Worm (Caenorhabditis elegans): ENCODE data around the gene F55C12.4.

The F55C12.4 gene

DNA sequence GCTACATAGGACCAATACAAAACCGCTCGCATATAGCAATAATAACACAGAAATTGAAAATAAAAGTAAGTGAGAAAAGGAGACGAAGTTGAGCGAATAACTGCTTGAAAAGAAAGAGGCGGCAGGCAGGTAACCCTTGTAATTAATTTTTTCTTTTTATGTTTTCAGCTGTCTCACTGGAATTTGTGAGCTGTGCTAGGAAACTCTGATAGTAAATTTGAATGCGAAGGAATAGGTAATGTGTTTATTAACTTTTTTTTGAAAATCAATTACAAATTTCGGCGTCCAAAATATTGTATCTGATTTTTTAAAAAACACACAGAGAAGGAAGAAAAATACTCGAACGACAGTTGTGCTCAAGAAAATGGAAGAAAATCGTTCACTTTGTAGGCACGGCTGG lies 6.2 kb downstream of the F55C12.4 start, which contains the start of gene H41C03.2:
TSS of gene H41C03.2 (minus strand) at position 101 of the 400 bp plus-strand sequence.
- no peak for TF ChIP-seq hlh-15 (tag; optimal IDR thresholded peaks at IDR 0.05)
- TF ChIP-seq dmd-4 (tag; optimal IDR thresholded peaks at IDR 0.05; ENCODE audit: borderline replicate concordance) = no peak
- no peak for TF ChIP-seq fkh-10 (GFP tag; optimal IDR thresholded peaks at IDR 0.05)
- TF ChIP-seq madf-2 (tag; optimal IDR thresholded peaks at IDR 0.05) = no peak
- no peak for TF ChIP-seq hlh-6 (tag; optimal IDR thresholded peaks at IDR 0.05)
- TF ChIP-seq dve-1 (tag; optimal IDR thresholded peaks at IDR 0.05) = no peak
- TF ChIP-seq ttx-3 (tag; optimal IDR thresholded peaks at IDR 0.05) = no peak
- TF ChIP-seq ets-4 (tag; optimal IDR thresholded peaks at IDR 0.05) = no peak
- no peak for TF ChIP-seq ceh-24 (tag; optimal IDR thresholded peaks at IDR 0.05)
- TF ChIP-seq ama-1 (optimal IDR thresholded peaks at IDR 0.05) = no peak

ce11 chrII:5846181-5846580 lies 12.0 kb downstream of the F55C12.4 start:
- TF ChIP-seq elt-2 (tag; optimal IDR thresholded peaks at IDR 0.05) (peak; percentile 58), unc-3 (GFP tag; conservative IDR thresholded peaks at IDR 0.05) (no peak), unc-3 (tag; optimal IDR thresholded peaks at IDR 0.05) (no peak)

ce11 chrII:5845441-5845840 lies 12.8 kb downstream of the F55C12.4 start, which contains the start of the genes ZK1248.17 and H41C03.3:
ZK1248.17 (minus strand) TSS chrII:5845541.
H41C03.3 (plus strand) TSS chrII:5845777.
- TF ChIP-seq ceh-22 (tag; optimal IDR thresholded peaks at IDR 0.05) (no peak), ceh-14 (tag; optimal IDR thresholded peaks at IDR 0.05) (no peak), nhr-232 (tag; optimal IDR thresholded peaks at IDR 0.05) (no peak), hlh-8 (tag; optimal IDR thresholded peaks at IDR 0.05) (no peak), npax-4 (tag; optimal IDR thresholded peaks at IDR 0.05) (no peak), pax-1 (tag; optimal IDR thresholded peaks at IDR 0.05) (no peak), che-1 (tag; optimal IDR thresholded peaks at IDR 0.05) (no peak), syd-9 (tag; optimal IDR thresholded peaks at IDR 0.05) (no peak), hlh-30 (tag; optimal IDR thresholded peaks at IDR 0.05; ENCODE audit: insufficient read depth) (no peak), K09A11.1 (tag; optimal IDR thresholded peaks at IDR 0.05; ENCODE audit: insufficient read depth) (no peak), pat-9 (tag; optimal IDR thresholded peaks at IDR 0.05) (no peak), ets-4 (tag; optimal IDR thresholded peaks at IDR 0.05) (no peak), ceh-45 (GFP tag; IDR thresholded peaks at IDR 0.05) (no peak), unc-42 (tag; optimal IDR thresholded peaks at IDR 0.05) (no peak)

DNA sequence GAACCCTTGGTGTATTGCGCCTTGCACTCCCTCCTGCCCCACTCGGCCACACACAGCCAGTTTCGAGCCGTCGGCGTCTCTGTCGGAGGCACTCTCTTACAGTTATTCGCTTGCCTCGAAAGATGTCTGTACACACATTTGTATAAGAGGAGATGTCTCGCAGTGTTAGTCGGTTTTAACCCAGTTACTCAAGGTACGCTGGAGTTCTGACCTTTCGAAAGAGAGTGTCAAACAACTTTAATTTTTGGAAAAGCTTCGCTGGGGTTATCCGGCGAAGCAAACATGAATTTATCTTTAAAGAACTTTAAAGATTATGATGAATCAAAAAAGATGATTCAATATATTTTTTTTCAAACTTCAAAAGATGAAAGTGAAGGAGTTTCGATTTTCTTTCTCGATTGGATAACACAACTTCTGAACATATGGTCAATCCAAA lies 13.5 kb downstream of the F55C12.4 start:
- TF ChIP-seq gmeb-2 (tag; optimal IDR thresholded peaks at IDR 0.05) = peak; percentile 55
- peak; percentile 99 for TF ChIP-seq dve-1 (tag; optimal IDR thresholded peaks at IDR 0.05)
- peak; percentile 76 for TF ChIP-seq K09A11.1 (tag; optimal IDR thresholded peaks at IDR 0.05; ENCODE audit: insufficient read depth)
- peak; percentile 81 for TF ChIP-seq madf-2 (tag; optimal IDR thresholded peaks at IDR 0.05)
- TF ChIP-seq hlh-15 (tag; optimal IDR thresholded peaks at IDR 0.05) = peak; percentile 65
- peak; percentile 17 for TF ChIP-seq hlh-13 (GFP tag; optimal IDR thresholded peaks at IDR 0.05)
- peak; percentile 53; the same call in 1 of the 2 replicates for TF ChIP-seq unc-3 (GFP tag; conservative IDR thresholded peaks at IDR 0.05)
- TF ChIP-seq unc-3 (tag; optimal IDR thresholded peaks at IDR 0.05) = peak; percentile 85
- peak; percentile 94 for TF ChIP-seq ceh-14 (tag; optimal IDR thresholded peaks at IDR 0.05)
- peak; percentile 58 for TF ChIP-seq nhr-11 (tag; optimal IDR thresholded peaks at IDR 0.05)
- TF ChIP-seq ceh-45 (GFP tag; IDR thresholded peaks at IDR 0.05) = no peak
- peak; percentile 79 for TF ChIP-seq unc-55 (GFP tag; optimal IDR thresholded peaks at IDR 0.05)
- peak; percentile 66 for TF ChIP-seq che-1 (tag; optimal IDR thresholded peaks at IDR 0.05)
- peak; percentile 79 for TF ChIP-seq ceh-30 (tag; optimal IDR thresholded peaks at IDR 0.05)
- peak; percentile 59 for TF ChIP-seq C38D4.7 (GFP tag; optimal IDR thresholded peaks at IDR 0.05)
- peak; percentile 60 for TF ChIP-seq hlh-30 (tag; optimal IDR thresholded peaks at IDR 0.05; ENCODE audit: insufficient read depth)
- peak; percentile 73 for TF ChIP-seq fkh-10 (GFP tag; optimal IDR thresholded peaks at IDR 0.05)
- peak; percentile 82 for TF ChIP-seq C08G9.2 (tag; optimal IDR thresholded peaks at IDR 0.05)
- TF ChIP-seq elt-4 (tag; optimal IDR thresholded peaks at IDR 0.05) = no peak
- TF ChIP-seq zip-5 (tag; optimal IDR thresholded peaks at IDR 0.05) = peak; percentile 32
- no peak for TF ChIP-seq ceh-9 (tag; optimal IDR thresholded peaks at IDR 0.05)
- peak; percentile 100 for TF ChIP-seq ama-1 (optimal IDR thresholded peaks at IDR 0.05)
- TF ChIP-seq ztf-16 (tag; optimal IDR thresholded peaks at IDR 0.05) = peak; percentile 83
- peak; percentile 65 for TF ChIP-seq hlh-6 (tag; optimal IDR thresholded peaks at IDR 0.05)
- TF ChIP-seq sdc-2 (tag; optimal IDR thresholded peaks at IDR 0.05) = peak; percentile 74
- peak; percentile 57 for TF ChIP-seq Y22D7AL.16 (tag; optimal IDR thresholded peaks at IDR 0.05)
- peak; percentile 99 for TF ChIP-seq ceh-18 (tag; optimal IDR thresholded peaks at IDR 0.05)
- peak; percentile 95 for TF ChIP-seq ceh-31 (tag; optimal IDR thresholded peaks at IDR 0.05)
- peak; percentile 99 for TF ChIP-seq unc-42 (tag; optimal IDR thresholded peaks at IDR 0.05)
- peak; percentile 87 for TF ChIP-seq F13H6.1 (tag; optimal IDR thresholded peaks at IDR 0.05)
- peak; percentile 54 for TF ChIP-seq npax-4 (tag; optimal IDR thresholded peaks at IDR 0.05)
- peak; percentile 68 for TF ChIP-seq ceh-24 (tag; optimal IDR thresholded peaks at IDR 0.05)
- peak; percentile 82 for TF ChIP-seq ceh-2 (tag; optimal IDR thresholded peaks at IDR 0.05)
- TF ChIP-seq hlh-8 (tag; optimal IDR thresholded peaks at IDR 0.05) = peak; percentile 76
- peak; percentile 70 for TF ChIP-seq ttx-3 (tag; optimal IDR thresholded peaks at IDR 0.05)
- TF ChIP-seq ceh-19 (GFP tag; optimal IDR thresholded peaks at IDR 0.05) = peak; percentile 89
- TF ChIP-seq elt-2 (tag; optimal IDR thresholded peaks at IDR 0.05) = peak; percentile 99
